Fruit fly (Drosophila melanogaster) whole organism, embryonic: ENCODE measurements around the gene CG31612.

Experiments
- Ada2b ChIP-seq: fragments of 200-800 bp; sonication (Bioruptor generic); IDR thresholded peaks from 2 replicates; pipeline ENCODE4 v1.3.6; 2022; ENCODE audit warnings: missing biosample characterization, missing genetic modification characterization
- Atf3 ChIP-seq: fragments of 200-800 bp; sonication (Bioruptor generic); optimal IDR thresholded peaks from 3 replicates; lab custom pipeline; 2016; ENCODE audit warnings: missing biosample characterization, missing genetic modification characterization
- Blimp-1 ChIP-seq: fragments of 200-800 bp; sonication (Bioruptor generic); optimal IDR thresholded peaks from 3 replicates; lab custom pipeline; 2018; ENCODE audit warnings: missing biosample characterization, missing genetic modification characterization, mild to moderate bottlenecking, moderate library complexity, missing genetic modification reagents
- CG10267 ChIP-seq: fragments of 200-800 bp; sonication (Bioruptor generic); optimal IDR thresholded peaks from 2 replicates; lab custom pipeline; 2018; ENCODE audit warnings: missing biosample characterization, mild to moderate bottlenecking, missing genetic modification characterization, moderate library complexity
- CG10543 ChIP-seq: fragments of 200-800 bp; sonication (Bioruptor generic); optimal IDR thresholded peaks from 3 replicates; lab custom pipeline; 2017; ENCODE audit warnings: missing biosample characterization, mild to moderate bottlenecking, missing genetic modification characterization, moderate library complexity
- CG10979 ChIP-seq: fragments of 200-800 bp; sonication (Bioruptor generic); optimal IDR thresholded peaks from 2 replicates; lab custom pipeline; 2018; ENCODE audit warnings: missing biosample characterization, mild to moderate bottlenecking, missing genetic modification characterization, moderate library complexity
- CG11247 ChIP-seq: fragments of 200-800 bp; sonication (Bioruptor generic); IDR thresholded peaks from 2 replicates; pipeline ENCODE4 v1.3.6; 2022; ENCODE audit warnings: missing biosample characterization, missing genetic modification characterization
- CG11696 ChIP-seq: fragments of 200-800 bp; sonication (Bioruptor generic); IDR thresholded peaks from 2 replicates; pipeline ENCODE4 v1.3.6; 2022; ENCODE audit warnings: missing biosample characterization, missing genetic modification characterization
- CG11723 ChIP-seq: fragments of 200-800 bp; sonication (Bioruptor generic); optimal IDR thresholded peaks from 2 replicates; lab custom pipeline; 2017; ENCODE audit warnings: missing biosample characterization, mild to moderate bottlenecking, missing genetic modification characterization
- CG12659 ChIP-seq: fragments of 200-800 bp; sonication (Bioruptor generic); optimal IDR thresholded peaks from 3 replicates; lab custom pipeline; 2017; ENCODE audit warnings: mild to moderate bottlenecking, missing biosample characterization, missing genetic modification reagents, missing genetic modification characterization
- CG12942 ChIP-seq: fragments of 200-800 bp; sonication (Bioruptor generic); optimal IDR thresholded peaks from 3 replicates; lab custom pipeline; 2016; ENCODE audit warnings: missing biosample characterization, missing genetic modification characterization
- CG13123 ChIP-seq: fragments of 200-800 bp; sonication (Bioruptor generic); optimal IDR thresholded peaks from 2 replicates; lab custom pipeline; 2016; ENCODE audit warnings: missing biosample characterization, missing genetic modification characterization
- CG14014 ChIP-seq: fragments of 200-800 bp; sonication (Bioruptor generic); IDR thresholded peaks from 2 replicates; pipeline ENCODE4 v1.3.6; 2022; ENCODE audit warnings: missing biosample characterization, missing genetic modification characterization
- CG1602 ChIP-seq: fragments of 200-800 bp; sonication (Bioruptor generic); optimal IDR thresholded peaks from 3 replicates; lab custom pipeline; 2016; ENCODE audit warnings: missing biosample characterization, missing genetic modification characterization
- CG1603 ChIP-seq: fragments of 200-800 bp; sonication (Bioruptor generic); optimal IDR thresholded peaks from 2 replicates; lab custom pipeline; 2019; ENCODE audit warnings: missing biosample characterization, mild to moderate bottlenecking, missing genetic modification characterization, moderate library complexity
- CG17359 ChIP-seq: fragments of 200-800 bp; sonication (Bioruptor generic); optimal IDR thresholded peaks from 3 replicates; lab custom pipeline; 2018; ENCODE audit warnings: missing biosample characterization, mild to moderate bottlenecking, missing genetic modification characterization, moderate library complexity
- CG17385 ChIP-seq: fragments of 200-800 bp; sonication (Bioruptor generic); optimal IDR thresholded peaks from 3 replicates; lab custom pipeline; 2018; ENCODE audit warnings: missing biosample characterization, mild to moderate bottlenecking, missing genetic modification characterization
- CG32772 ChIP-seq: fragments of 200-800 bp; sonication (Bioruptor generic); IDR thresholded peaks from 2 replicates; pipeline ENCODE4 v1.3.6; 2022; ENCODE audit warnings: missing biosample characterization, missing genetic modification characterization
- CG3726 ChIP-seq: fragments of 200-800 bp; sonication (Bioruptor generic); IDR thresholded peaks from 3 replicates; pipeline ENCODE4, ENCODE4 v1.3.6; 2022; ENCODE audit warnings: missing biosample characterization, missing genetic modification characterization
- CG3838 ChIP-seq: fragments of 200-800 bp; sonication (Bioruptor generic); optimal IDR thresholded peaks from 3 replicates; lab custom pipeline; 2016; ENCODE audit warnings: missing biosample characterization, missing genetic modification characterization
- CG4424 ChIP-seq: fragments of 200-800 bp; sonication (Bioruptor generic); optimal IDR thresholded peaks from 3 replicates; lab custom pipeline; 2016; ENCODE audit warnings: missing biosample characterization, missing genetic modification characterization
- CG6254 ChIP-seq: fragments of 200-800 bp; sonication (Bioruptor generic); optimal IDR thresholded peaks from 3 replicates; lab custom pipeline; 2017; ENCODE audit warnings: mild to moderate bottlenecking, missing biosample characterization, missing genetic modification reagents, missing genetic modification characterization
- CG6654 ChIP-seq: fragments of 200-800 bp; sonication (Bioruptor generic); optimal IDR thresholded peaks from 2 replicates; lab custom pipeline; 2017; ENCODE audit warnings: missing biosample characterization, mild to moderate bottlenecking, missing genetic modification characterization
- CG6683 ChIP-seq: fragments of 200-800 bp; sonication (Bioruptor generic); optimal IDR thresholded peaks from 2 replicates; lab custom pipeline; 2017; ENCODE audit warnings: missing biosample characterization, mild to moderate bottlenecking, missing genetic modification characterization, missing genetic modification reagents
- CG7372 ChIP-seq: fragments of 200-800 bp; sonication (Bioruptor generic); IDR thresholded peaks from 2 replicates; pipeline ENCODE4 v1.3.6; 2022; ENCODE audit warnings: missing biosample characterization, missing genetic modification characterization
- Dad ChIP-seq: fragments of 200-800 bp; sonication (Bioruptor generic); optimal IDR thresholded peaks from 3 replicates; lab custom pipeline; 2016; ENCODE audit warnings: missing biosample characterization, missing genetic modification characterization
- Dbx ChIP-seq: fragments of 200-800 bp; sonication (Bioruptor generic); IDR thresholded peaks from 3 replicates; pipeline ENCODE4 v1.3.6; 2022; ENCODE audit warnings: missing biosample characterization, missing genetic modification characterization
- Dp ChIP-seq: fragments of 200-800 bp; sonication (Bioruptor generic); optimal IDR thresholded peaks from 2 replicates; lab custom pipeline; 2018; ENCODE audit warnings: missing biosample characterization, mild to moderate bottlenecking, missing genetic modification characterization, moderate library complexity
- H2.0 ChIP-seq: fragments of 200-800 bp; sonication (Bioruptor generic); IDR thresholded peaks from 2 replicates; pipeline ENCODE4 v1.3.6; 2022; ENCODE audit warnings: missing biosample characterization, missing genetic modification characterization
- HmgZ ChIP-seq: fragments of 200-800 bp; sonication (Bioruptor generic); optimal IDR thresholded peaks from 2 replicates; lab custom pipeline; 2018; ENCODE audit warnings: missing biosample characterization, mild to moderate bottlenecking, missing genetic modification characterization
- Hr51 ChIP-seq, 2 experiments: fragments of 200-800 bp; sonication (Bioruptor generic); optimal IDR thresholded peaks; 2 replicates in 1 of 2; 3 replicates in 1 of 2; lab custom pipeline; 2016 to 2018; ENCODE audit warnings: missing biosample characterization in 2 of 2, missing genetic modification characterization in 2 of 2, mild to moderate bottlenecking in 1 of 2, moderate library complexity in 1 of 2
- Oli ChIP-seq: fragments of 200-800 bp; sonication (Bioruptor generic); optimal IDR thresholded peaks from 2 replicates; lab custom pipeline; 2018; ENCODE audit warnings: missing biosample characterization, mild to moderate bottlenecking, missing genetic modification characterization, moderate library complexity
- Stat92E ChIP-seq, 3 experiments: fragments of >200 bp in 2 of 3; fragments of 200-800 bp in 1 of 3; sonication (Bioruptor generic) in 1 of 3; optimal IDR thresholded peaks; 2 replicates each; lab custom pipeline; 2017 to 2019; ENCODE audit warnings: missing biosample characterization in 3 of 3, missing genetic modification characterization in 3 of 3, mild to moderate bottlenecking in 1 of 3, moderate library complexity in 1 of 3
- Taf1 ChIP-seq: fragments of 200-800 bp; sonication (Bioruptor generic); IDR thresholded peaks from 2 replicates; pipeline ENCODE4 v1.3.6; 2022; ENCODE audit warnings: missing biosample characterization, missing genetic modification characterization
- Tbp ChIP-seq: fragments of >200 bp; optimal IDR thresholded peaks from 2 replicates; lab custom pipeline; 2018; ENCODE audit warnings: missing biosample characterization, missing genetic modification characterization
- Xrp1 ChIP-seq: fragments of 200-800 bp; sonication (Bioruptor generic); IDR thresholded peaks from 2 replicates; pipeline ENCODE4 v1.3.6; 2022; ENCODE audit warnings: missing biosample characterization, missing genetic modification characterization
- br ChIP-seq: fragments of >200 bp; optimal IDR thresholded peaks from 2 replicates; lab custom pipeline; 2017
- btn ChIP-seq: fragments of 200-800 bp; sonication (Bioruptor generic); optimal IDR thresholded peaks from 2 replicates; lab custom pipeline; 2016; ENCODE audit warnings: missing biosample characterization, missing genetic modification characterization
- caup ChIP-seq: fragments of 200-800 bp; sonication (Bioruptor generic); optimal IDR thresholded peaks from 3 replicates; lab custom pipeline; 2017; ENCODE audit warnings: missing biosample characterization, mild to moderate bottlenecking, missing genetic modification characterization, moderate library complexity; ENCODE audit not compliant: severe bottlenecking
- ftz-f1 ChIP-seq: fragments of 200-800 bp; sonication (Bioruptor generic); optimal IDR thresholded peaks from 2 replicates; lab custom pipeline; 2016; ENCODE audit warnings: missing biosample characterization, missing genetic modification characterization
- grau ChIP-seq: fragments of 200-800 bp; optimal IDR thresholded peaks from 3 replicates; lab custom pipeline; 2019; ENCODE audit warnings: missing biosample characterization, mild to moderate bottlenecking, missing genetic modification characterization, moderate library complexity
- insv ChIP-seq, 2 experiments: fragments of 200-800 bp; sonication (Bioruptor generic); optimal IDR thresholded peaks; 3 replicates each; lab custom pipeline; 2016 to 2018; ENCODE audit warnings: missing biosample characterization in 2 of 2, missing genetic modification characterization in 2 of 2
- oc ChIP-seq: fragments of 200-800 bp; sonication (Bioruptor generic); optimal IDR thresholded peaks from 2 replicates; lab custom pipeline; 2018; ENCODE audit warnings: missing biosample characterization, mild to moderate bottlenecking, missing genetic modification characterization, moderate library complexity
- pan ChIP-seq, 4 experiments: fragments of >200 bp in 3 of 4; fragments of 200-800 bp in 1 of 4; sonication (Bioruptor generic) in 1 of 4; optimal IDR thresholded peaks in 3 of 4; IDR thresholded peaks in 1 of 4; 2 replicates each; pipeline versions ENCODE4 v1.3.6 to Lab custom; 2017 to 2022; ENCODE audit warnings: missing biosample characterization in 2 of 4, missing genetic modification characterization in 2 of 4, mixed read lengths in 1 of 4
- pros ChIP-seq: fragments of 200-800 bp; sonication (Bioruptor generic); optimal IDR thresholded peaks from 3 replicates; lab custom pipeline; 2019; ENCODE audit warnings: missing biosample characterization, mild to moderate bottlenecking, missing genetic modification characterization, moderate library complexity
- salm ChIP-seq: fragments of 200-800 bp; sonication (Bioruptor generic); optimal IDR thresholded peaks from 2 replicates; lab custom pipeline; 2018; ENCODE audit warnings: missing biosample characterization, mild to moderate bottlenecking, missing genetic modification characterization
- tx ChIP-seq: fragments of 200-800 bp; sonication (Bioruptor generic); optimal IDR thresholded peaks from 2 replicates; lab custom pipeline; 2016; ENCODE audit warnings: missing biosample characterization, missing genetic modification characterization
- usp ChIP-seq: fragments of >200 bp; optimal IDR thresholded peaks from 2 replicates; lab custom pipeline; 2017; ENCODE audit warnings: missing biosample characterization, missing genetic modification characterization

Gene CG31612

dm6 chr2L:21794547-21795341 lies 503 bp downstream of the CG31612 start (continued):
- TF ChIP-seq caup, result peak; percentile 96
- TF ChIP-seq insv (GFP tag; optimal IDR thresholded peaks at IDR 0.05; lab: Kevin White, UChicago), result peak; percentile 17 to 80
- peak; percentile 94 for TF ChIP-seq Atf3 (GFP tag; lab: Kevin White, UChicago)
- peak; percentile 96 for TF ChIP-seq oc
- peak; percentile 95 for TF ChIP-seq Blimp-1 (GFP tag; lab: Kevin White, UChicago)
- TF ChIP-seq CG32772 (GFP tag; lab: Robert Waterston, UW), result peak; percentile 97
- peak; percentile 97 for TF ChIP-seq CG7372 (GFP tag; lab: Robert Waterston, UW)
- TF ChIP-seq salm (tag; lab: Kevin White, UChicago), result peak; percentile 93
- peak; percentile 97 for TF ChIP-seq CG17359
- peak; percentile 89 for TF ChIP-seq CG11696 (GFP tag; lab: Robert Waterston, UW)
- peak; percentile 97 for TF ChIP-seq grau (tag; lab: Kevin White, UChicago)
- TF ChIP-seq CG12942 (GFP tag; lab: Kevin White, UChicago), result peak; percentile 97
- TF ChIP-seq Hr51 (GFP tag; optimal IDR thresholded peaks at IDR 0.05; lab: Kevin White, UChicago), result peak; percentile 97
- peak; percentile 98 for TF ChIP-seq CG12659
- peak; percentile 98 for TF ChIP-seq CG4424 (GFP tag; lab: Kevin White, UChicago)
- peak; percentile 93 for TF ChIP-seq CG10267 (tag; lab: Kevin White, UChicago)
- TF ChIP-seq Oli, result peak; percentile 98
- no peak for TF ChIP-seq br (lab: Kevin White, UChicago)
- TF ChIP-seq CG6683, result peak; percentile 90
- TF ChIP-seq ftz-f1 (GFP tag; lab: Kevin White, UChicago), result peak; percentile 67
- peak; percentile 97 for TF ChIP-seq CG1602
- TF ChIP-seq CG17385 (GFP tag; lab: Kevin White, UChicago), result peak; percentile 94
- TF ChIP-seq CG11723 (GFP tag; lab: Kevin White, UChicago), result peak; percentile 94
- TF ChIP-seq H2.0 (GFP tag; lab: Robert Waterston, UW), result peak; percentile 96
- TF ChIP-seq btn (GFP tag; lab: Kevin White, UChicago), result peak; percentile 88
- peak; percentile 88 for TF ChIP-seq CG6654 (GFP tag; lab: Kevin White, UChicago)
- TF ChIP-seq Tbp, result no peak
- no peak for TF ChIP-seq usp (GFP tag; lab: Kevin White, UChicago)
- TF ChIP-seq CG13123 (GFP tag; lab: Kevin White, UChicago), result peak; percentile 93
- TF ChIP-seq CG11247 (GFP tag; lab: Robert Waterston, UW), result peak; percentile 95
- TF ChIP-seq HmgZ (tag; lab: Kevin White, UChicago), result peak; percentile 98
- TF ChIP-seq CG1603, result peak; percentile 97
- TF ChIP-seq Stat92E (GFP tag; optimal IDR thresholded peaks at IDR 0.05; lab: Kevin White, UChicago), result peak in 1 of 3 experiments; percentile 91
- peak; percentile 87 for TF ChIP-seq pros (GFP tag; lab: Kevin White, UChicago)
- TF ChIP-seq CG14014 (GFP tag; lab: Robert Waterston, UW), result peak; percentile 98
- no peak for TF ChIP-seq Dp (GFP tag; lab: Kevin White, UChicago)
- TF ChIP-seq CG3726, result peak; percentile 95
- peak; percentile 96 for TF ChIP-seq Taf1 (GFP tag; lab: Robert Waterston, UW)
- TF ChIP-seq CG3838 (GFP tag; lab: Kevin White, UChicago), result peak; percentile 92
- TF ChIP-seq tx, result peak; percentile 95
- no peak for TF ChIP-seq pan (optimal IDR thresholded peaks at IDR 0.05; lab: Kevin White, UChicago)
- TF ChIP-seq pan (GFP tag; optimal IDR thresholded peaks at IDR 0.05 in 1 of 2, IDR thresholded peaks at IDR 0.05 in 1 of 2), result peak in 1 of 2 experiments; percentile 98
- peak; percentile 97 for TF ChIP-seq Dbx (GFP tag; lab: Robert Waterston, UW)
- peak; percentile 94 for TF ChIP-seq Dad (GFP tag; lab: Kevin White, UChicago)
- TF ChIP-seq CG10979, result peak; percentile 98
- peak; percentile 99 for TF ChIP-seq CG10543 (GFP tag; lab: Kevin White, UChicago)
- peak; percentile 98 for TF ChIP-seq Xrp1 (GFP tag; lab: Robert Waterston, UW)
- peak; percentile 94 for TF ChIP-seq CG6254 (GFP tag; lab: Kevin White, UChicago)
- TF ChIP-seq Ada2b (GFP tag; lab: Robert Waterston, UW), result peak; percentile 97
